Worm (Caenorhabditis elegans) whole organism, L4 larva: ENCODE results near the gene F21H7.2.

Source experiments
- F10B5.3 ChIP-seq: sonication (generic microtip); optimal IDR thresholded peaks from 2 replicates; lab custom pipeline; 2016; ENCODE audit warnings: mild to moderate bottlenecking, missing genetic modification characterization, missing compliant biosample characterization
- F44E2.7 ChIP-seq: fragments of 200-800 bp; sonication (Bioruptor generic); IDR thresholded peaks from 2 replicates; pipeline ENCODE4 v2.1.2; 2022; ENCODE audit warnings: missing genetic modification characterization, missing compliant biosample characterization
- ZK546.5 ChIP-seq, 2 experiments: sonication (generic microtip); optimal IDR thresholded peaks; 2 replicates each; lab custom pipeline; 2017; ENCODE audit warnings: missing biosample characterization in 2 of 2, missing genetic modification characterization in 2 of 2
- ama-1 ChIP-seq: fragments of 150-350 bp; optimal IDR thresholded peaks from 2 replicates; lab custom pipeline; 2014; ENCODE audit warnings: inconsistent platforms, mixed read lengths
- fkh-10 ChIP-seq: fragments of 150-350 bp; optimal IDR thresholded peaks from 2 replicates; lab custom pipeline; 2014; ENCODE audit warnings: missing biosample characterization, missing genetic modification reagents, missing genetic modification characterization
- hlh-11 ChIP-seq: fragments of 200-800 bp; sonication (Bioruptor generic); optimal IDR thresholded peaks from 2 replicates; lab custom pipeline; 2018; ENCODE audit warnings: mild to moderate bottlenecking, missing genetic modification characterization, missing compliant biosample characterization
- lin-15B ChIP-seq: fragments of 150-350 bp; sonication (generic microtip); optimal IDR thresholded peaks from 3 replicates; lab custom pipeline; 2014; ENCODE audit warnings: missing biosample characterization, missing genetic modification characterization
- lin-39 ChIP-seq: fragments of 150-350 bp; optimal IDR thresholded peaks from 2 replicates; lab custom pipeline; 2014; ENCODE audit warnings: missing biosample characterization, missing genetic modification reagents, missing genetic modification characterization
- lsy-2 ChIP-seq, 2 experiments: fragments of 150-350 bp in 1 of 2; sonication (generic microtip) in 1 of 2; optimal IDR thresholded peaks; 2 replicates each; lab custom pipeline; 2014 to 2017; ENCODE audit warnings: missing biosample characterization in 2 of 2, missing genetic modification characterization in 2 of 2
- mdl-1 ChIP-seq, 2 experiments: fragments of 150-350 bp in 1 of 2; sonication (generic microtip) in 1 of 2; optimal IDR thresholded peaks; 2 replicates each; lab custom pipeline; 2014 to 2017; ENCODE audit warnings: missing biosample characterization in 2 of 2, missing genetic modification characterization in 2 of 2
- php-3 ChIP-seq: fragments of 200-800 bp; sonication (Bioruptor generic); IDR thresholded peaks from 2 replicates; pipeline ENCODE4 v1.3.6; 2022; ENCODE audit warnings: missing genetic modification reagents, missing genetic modification characterization, missing compliant biosample characterization
- skn-1 ChIP-seq: fragments of 150-350 bp; optimal IDR thresholded peaks from 2 replicates; lab custom pipeline; 2014; ENCODE audit warnings: missing biosample characterization, missing genetic modification characterization
- unc-39 ChIP-seq: sonication (generic microtip); optimal IDR thresholded peaks from 2 replicates; lab custom pipeline; 2017; ENCODE audit warnings: missing biosample characterization, missing genetic modification characterization
- zag-1 ChIP-seq: fragments of 150-350 bp; optimal IDR thresholded peaks from 2 replicates; lab custom pipeline; 2014; ENCODE audit warnings: missing biosample characterization, missing genetic modification characterization

ce11 chrV:16218522-16218921, 11.3 kb downstream of the F21H7.2 start, which contains the start of gene F11A5.15:
- TF ChIP-seq lsy-2 (tag; optimal IDR thresholded peaks at IDR 0.05; lab: Kevin White, UChicago) (no peak), F44E2.7 (GFP tag; lab: Robert Waterston, UW) (no peak), lin-39 (tag; lab: Kevin White, UChicago) (no peak), ZK546.5 (tag; optimal IDR thresholded peaks at IDR 0.05; lab: Kevin White, UChicago) (no peak), unc-39 (no peak), mdl-1 (tag; optimal IDR thresholded peaks at IDR 0.05; lab: Kevin White, UChicago) (no peak), php-3 (no peak), ama-1 (lab: Kevin White, UChicago) (no peak), fkh-10 (no peak), skn-1 (tag; lab: Kevin White, UChicago) (no peak), F10B5.3 (tag; lab: Kevin White, UChicago) (no peak), lin-15B (no peak), zag-1 (no peak), hlh-11 (no peak)
